Fruit fly (Drosophila melanogaster) whole organism, prepupa: ENCODE results near the gene Atat.

Source experiments
- CG3919 ChIP-seq: fragments of 200-800 bp; sonication (Bioruptor generic); optimal IDR thresholded peaks from 3 replicates; lab custom pipeline; 2016; ENCODE audit warnings: missing biosample characterization, missing genetic modification characterization
- CG6792 ChIP-seq: fragments of 200-800 bp; sonication (Bioruptor generic); optimal IDR thresholded peaks from 3 replicates; lab custom pipeline; 2016; ENCODE audit warnings: missing biosample characterization, missing genetic modification characterization
- CG6808 ChIP-seq: fragments of 200-800 bp; sonication (Bioruptor generic); optimal IDR thresholded peaks from 3 replicates; lab custom pipeline; 2017; ENCODE audit warnings: missing biosample characterization, missing genetic modification characterization, mild to moderate bottlenecking, moderate library complexity, missing genetic modification reagents
- CG8319 ChIP-seq: fragments of 200-800 bp; sonication (Bioruptor generic); optimal IDR thresholded peaks from 3 replicates; lab custom pipeline; 2016; ENCODE audit warnings: missing biosample characterization, missing genetic modification characterization
- Gug ChIP-seq: fragments of 200-800 bp; sonication (Bioruptor generic); IDR thresholded peaks from 2 replicates; pipeline ENCODE4 v1.3.6; 2022; ENCODE audit warnings: missing biosample characterization, missing genetic modification characterization
- eg ChIP-seq: fragments of 200-800 bp; sonication (Bioruptor generic); IDR thresholded peaks from 3 replicates; pipeline ENCODE4 v1.3.6; 2022; ENCODE audit warnings: missing biosample characterization, missing genetic modification characterization
- fd85E ChIP-seq: fragments of 200-800 bp; sonication (Bioruptor generic); optimal IDR thresholded peaks from 3 replicates; lab custom pipeline; 2016; ENCODE audit warnings: missing biosample characterization, missing genetic modification characterization
- pdm3 ChIP-seq: fragments of 200-800 bp; sonication (Bioruptor generic); optimal IDR thresholded peaks from 3 replicates; lab custom pipeline; 2016; ENCODE audit warnings: missing biosample characterization, missing genetic modification characterization
- salr ChIP-seq, 2 experiments: fragments of 200-800 bp; sonication (Bioruptor generic); optimal IDR thresholded peaks; 3 replicates each; lab custom pipeline; 2016 to 2018; ENCODE audit warnings: missing biosample characterization in 2 of 2, missing genetic modification characterization in 2 of 2, mild to moderate bottlenecking in 1 of 2

DNA sequence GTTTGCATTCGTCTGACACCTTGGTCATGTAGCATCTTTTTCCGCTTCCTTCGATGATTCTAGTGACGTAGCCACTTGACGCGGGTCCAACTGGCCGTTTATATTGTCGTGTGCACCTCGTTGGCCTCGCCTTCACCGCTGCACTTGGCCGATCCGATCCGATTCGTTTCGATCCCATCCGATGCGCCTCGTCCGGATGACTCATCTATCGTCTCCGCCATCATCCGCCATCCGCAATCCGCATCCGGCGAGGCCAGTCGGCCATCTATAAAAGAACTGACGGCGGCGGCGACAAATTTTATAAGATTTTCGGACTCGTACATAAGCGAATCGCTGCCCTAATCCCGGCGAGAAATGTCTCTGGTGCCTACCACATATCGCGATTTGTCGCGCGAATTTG, 51.4 kb downstream of the Atat start, which contains the start of gene CG4461:
- TF ChIP-seq CG3919 (GFP tag; lab: Kevin White, UChicago) (no peak), eg (no peak), Gug (GFP tag; lab: Robert Waterston, UW) (no peak), CG8319 (GFP tag; lab: Kevin White, UChicago) (no peak), fd85E (no peak), salr (GFP tag; optimal IDR thresholded peaks at IDR 0.05; lab: Kevin White, UChicago) (no peak), CG6792 (GFP tag; lab: Kevin White, UChicago) (no peak), pdm3 (GFP tag; lab: Kevin White, UChicago) (no peak), CG6808 (no peak)
